Worm (Caenorhabditis elegans): ENCODE results near the gene sdz-32.
"Not testable (repeated sequence)": the region's sequence is repeated elsewhere in the genome, so short reads cannot be mapped to it uniquely, and the experiment has no call there.

Gene sdz-32

DNA sequence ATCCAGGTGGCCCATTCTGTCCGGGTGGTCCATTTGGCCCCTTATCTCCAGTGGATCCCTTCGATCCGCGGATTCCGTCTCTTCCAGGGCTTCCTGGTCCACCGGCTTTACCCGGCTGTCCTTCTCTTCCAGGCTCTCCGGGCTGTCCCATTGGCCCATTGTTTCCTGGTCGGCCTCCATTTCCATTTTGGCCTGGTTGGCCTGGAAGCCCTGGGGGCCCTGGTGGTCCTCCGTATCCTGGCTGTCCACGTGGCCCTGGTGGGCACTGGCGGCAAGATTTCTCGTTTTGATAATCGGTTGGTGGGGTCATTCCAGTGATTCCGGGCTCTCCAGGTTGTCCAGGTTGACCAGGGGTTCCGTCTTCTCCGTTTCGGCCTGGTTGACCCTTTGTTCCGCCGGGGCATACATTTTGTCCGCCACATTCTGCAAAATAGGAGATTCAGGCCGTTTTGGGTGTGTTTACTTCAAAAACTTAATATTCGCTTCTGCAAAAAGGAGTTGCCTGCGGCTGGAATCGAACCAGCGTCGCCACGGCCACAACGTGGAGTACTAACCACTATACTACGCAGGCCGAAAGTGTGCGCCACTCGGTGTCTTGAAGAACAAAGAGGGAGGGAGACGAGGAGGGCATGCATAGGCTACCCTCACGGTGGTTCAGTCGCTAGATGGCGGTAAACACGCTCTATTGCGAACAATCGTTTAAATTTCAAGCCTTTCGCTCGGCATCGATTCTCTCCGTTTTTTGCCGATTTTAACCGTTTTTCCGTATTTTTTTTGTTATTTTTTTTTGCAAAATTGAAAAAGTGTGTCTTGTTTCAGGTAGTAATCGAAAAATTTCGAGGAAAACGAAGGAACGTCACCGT, 47.4 kb downstream of the sdz-32 start, which contains the start of gene W09G10.9 (continued):
- peak; percentile 81 for TF ChIP-seq egl-44 (GFP tag; IDR thresholded peaks at IDR 0.05)
- no peak for TF ChIP-seq madf-3 (GFP tag; IDR thresholded peaks at IDR 0.05)
- peak; percentile 4 for TF ChIP-seq hrde-1 (tag; optimal IDR thresholded peaks at IDR 0.05; ENCODE audit: borderline replicate concordance)
- TF ChIP-seq Y79H2A.3 (GFP tag; conservative IDR thresholded peaks at IDR 0.05): 0 out of 2 replicates have a peak, but pooled peaks have one; percentile 65
- TF ChIP-seq snpc-4 (GFP tag; optimal IDR thresholded peaks at IDR 0.05): peak; percentile 1
- peak in 2 of 4 experiments; percentile 47 to 52 for TF ChIP-seq snpc-4 (tag; optimal IDR thresholded peaks at IDR 0.05)

DNA sequence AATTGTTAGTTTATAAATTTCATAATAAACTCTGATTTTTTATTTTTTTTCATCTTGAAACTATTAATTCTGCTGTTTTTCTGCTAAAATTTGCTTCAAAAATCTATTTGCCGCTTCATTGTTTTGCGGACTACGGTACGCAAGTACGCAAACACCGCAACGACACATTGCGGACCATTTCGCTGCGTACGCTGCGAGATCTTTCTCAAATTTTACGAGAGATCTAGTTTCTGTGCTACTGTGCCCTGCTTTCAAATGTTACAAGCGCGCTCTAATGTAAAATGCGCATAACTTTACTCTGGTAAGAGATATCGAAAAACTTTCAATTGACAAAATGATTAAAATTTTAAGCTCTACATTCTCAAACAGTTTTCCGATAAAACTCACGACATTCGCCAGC, 49.7 kb downstream of the sdz-32 start:
- TF ChIP-seq snpc-4 (GFP tag; optimal IDR thresholded peaks at IDR 0.05): not testable (repeated sequence)
- TF ChIP-seq snpc-4 (tag; optimal IDR thresholded peaks at IDR 0.05) (peak in 2 of 4 experiments; percentile 23 to 43), Y67H2A.10 (GFP tag; conservative IDR thresholded peaks at IDR 0.05) (0 out of 2 replicates have a peak, but pooled peaks have one; percentile 9), pbrm-1 (GFP tag; IDR thresholded peaks at IDR 0.05) (peak; percentile 74; the same call in 1 of the 2 replicates), ceh-27 (GFP tag; optimal IDR thresholded peaks at IDR 0.05) (peak; percentile 72), lin-40 (tag; optimal IDR thresholded peaks at IDR 0.05) (peak; percentile 68), rcor-1 (GFP tag; IDR thresholded peaks at IDR 0.05) (peak; percentile 55), B0261.1 (tag; optimal IDR thresholded peaks at IDR 0.05) (peak; percentile 42), ekl-4 (GFP tag; IDR thresholded peaks at IDR 0.05) (peak; percentile 60; the same call in 1 of the 2 replicates), cebp-1 (GFP tag; IDR thresholded peaks at IDR 0.05) (peak; percentile 58), cebp-1 (tag; optimal IDR thresholded peaks at IDR 0.05) (peak; percentile 62), ceh-100 (GFP tag; IDR thresholded peaks at IDR 0.05) (peak; percentile 68), mcd-1 (GFP tag; IDR thresholded peaks at IDR 0.05) (peak; percentile 96), attf-3 (GFP tag; conservative IDR thresholded peaks at IDR 0.05) (peak; percentile 71), C06A6.2 (GFP tag; conservative IDR thresholded peaks at IDR 0.05) (peak; percentile 81), hmg-1.2 (GFP tag; IDR thresholded peaks at IDR 0.05) (peak; percentile 94), egrh-3 (GFP tag; IDR thresholded peaks at IDR 0.05) (0 out of 2 replicates have a peak, but pooled peaks have one; percentile 17), madf-6 (GFP tag; IDR thresholded peaks at IDR 0.05) (peak; percentile 52), K11D2.4 (GFP tag; IDR thresholded peaks at IDR 0.05) (peak; percentile 90), nfyb-1 (GFP tag; IDR thresholded peaks at IDR 0.05) (peak; percentile 84), egl-18 (GFP tag; IDR thresholded peaks at IDR 0.05) (peak; percentile 68; the same call in 1 of the 2 replicates), lin-35 (GFP tag; optimal IDR thresholded peaks at IDR 0.05) (peak in 1 of 3 experiments; percentile 62), tbp1 (GFP tag; optimal IDR thresholded peaks at IDR 0.05) (peak; percentile 47), let-526 (GFP tag; IDR thresholded peaks at IDR 0.05) (peak; percentile 52; the same call in 1 of the 2 replicates), ZK185.1 (tag; optimal IDR thresholded peaks at IDR 0.05; ENCODE audit: poor library complexity, severe bottlenecking) (peak; percentile 51), B0019.2 (GFP tag; conservative IDR thresholded peaks at IDR 0.05) (peak; percentile 51; the same call in 1 of the 2 replicates), ceh-91 (GFP tag; IDR thresholded peaks at IDR 0.05) (peak; percentile 38; the same call in 1 of the 2 replicates), ztf-26 (tag; optimal IDR thresholded peaks at IDR 0.05) (peak; percentile 5), dox-1 (GFP tag; IDR thresholded peaks at IDR 0.05) (peak; percentile 76), lin-54 (GFP tag; optimal IDR thresholded peaks at IDR 0.05) (peak; percentile 54), D2030.7 (GFP tag; IDR thresholded peaks at IDR 0.05) (peak; percentile 62), lsl-1 (GFP tag; optimal IDR thresholded peaks at IDR 0.05) (peak; percentile 63), attf-5 (GFP tag; optimal IDR thresholded peaks at IDR 0.05) (peak; percentile 79), madf-8 (GFP tag; conservative IDR thresholded peaks at IDR 0.05) (0 out of 2 replicates have a peak, but pooled peaks have one; percentile 14), F33H1.4 (GFP tag; IDR thresholded peaks at IDR 0.05) (peak; percentile 50; the same call in 1 of the 2 replicates), C17E4.6 (GFP tag; IDR thresholded peaks at IDR 0.05) (0 out of 2 replicates have a peak, but pooled peaks have one; percentile 20)
